Worm (Caenorhabditis elegans) whole organism, dauer: ENCODE results near the gene Y40H7A.10.

Source experiments
- unc-62 ChIP-seq: sonication (generic microtip); optimal IDR thresholded peaks from 2 replicates; lab custom pipeline; 2017; ENCODE audit warnings: missing biosample characterization, missing genetic modification reagents, missing genetic modification characterization

Gene Y40H7A.10

DNA sequence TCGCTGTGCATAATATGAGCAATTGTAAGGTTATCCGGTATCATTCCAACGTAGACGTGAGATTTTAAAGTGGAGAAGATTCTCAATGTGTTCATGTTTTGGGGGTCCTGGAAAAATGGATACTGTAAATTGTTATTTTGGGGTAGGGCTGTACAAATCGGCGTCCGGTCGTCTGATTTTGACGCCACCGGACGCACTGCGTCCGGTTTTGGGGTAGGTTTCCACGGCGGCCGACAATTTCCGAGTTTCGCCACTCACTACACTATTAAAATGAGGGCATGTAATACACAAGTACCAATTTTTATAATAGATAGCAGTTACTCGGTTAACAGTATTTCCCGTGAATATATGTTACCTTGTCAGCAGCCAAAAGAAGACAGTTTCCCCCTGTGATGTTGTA is 47.0 kb downstream of the Y40H7A.10 start:
- no peak for TF ChIP-seq unc-62 (GFP tag; lab: Kevin White, UChicago)

DNA sequence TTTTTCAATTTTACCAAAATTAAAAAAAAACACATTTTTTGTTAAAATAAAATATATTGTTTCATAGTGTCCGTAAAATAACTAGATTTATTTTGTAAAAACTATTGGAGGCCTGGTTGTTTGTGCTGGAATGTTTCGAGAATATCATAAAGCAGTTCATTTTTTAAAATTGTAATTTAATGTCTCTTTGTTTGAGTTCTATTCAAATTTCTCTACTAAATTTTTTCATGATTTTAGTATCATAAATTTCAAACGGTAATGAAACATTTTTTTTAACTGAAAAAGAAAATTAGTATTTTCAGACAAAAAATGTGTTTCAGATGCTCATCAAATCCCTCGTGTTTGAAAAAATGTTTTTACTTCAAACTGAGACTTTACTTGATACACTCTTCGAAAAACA is 49.8 kb downstream of the Y40H7A.10 start:
- TF ChIP-seq unc-62 (GFP tag; lab: Kevin White, UChicago), result no peak
